Worm (Caenorhabditis elegans) whole organism, young adult: ENCODE measurements around the gene Y105C5B.18.
A peak's percentile ranks its signal among the peaks of the same experiment; 100 is the strongest.

Experiments used
- K11D2.4 ChIP-seq: fragments of 200-800 bp; sonication (Bioruptor generic); IDR thresholded peaks from 2 replicates; pipeline ENCODE4 v1.3.6; 2022; ENCODE audit warnings: missing genetic modification reagents, missing genetic modification characterization, missing compliant biosample characterization
- Y67H2A.10 ChIP-seq: fragments of 200-800 bp; sonication (Bioruptor generic); conservative IDR thresholded peaks from 2 replicates; pipeline ENCODE4 v1.3.6; 2022; ENCODE audit warnings: missing genetic modification reagents, missing genetic modification characterization, missing compliant biosample characterization
- Y95B8A.8 ChIP-seq: fragments of 200-800 bp; sonication (Bioruptor generic); IDR thresholded peaks from 2 replicates; pipeline ENCODE4 v1.3.6; 2022; ENCODE audit warnings: missing genetic modification reagents, missing genetic modification characterization, missing compliant biosample characterization
- cebp-2 ChIP-seq: fragments of 200-800 bp; sonication (Bioruptor generic); IDR thresholded peaks from 2 replicates; pipeline ENCODE4 v1.3.6; 2022; ENCODE audit warnings: missing genetic modification characterization, missing compliant biosample characterization
- ceh-100 ChIP-seq: fragments of 200-800 bp; sonication (Bioruptor generic); IDR thresholded peaks from 2 replicates; pipeline ENCODE4 v1.3.6; 2022; ENCODE audit warnings: missing genetic modification reagents, missing genetic modification characterization, missing compliant biosample characterization
- ceh-27 ChIP-seq: fragments of 200-800 bp; sonication (Bioruptor generic); optimal IDR thresholded peaks from 2 replicates; lab custom pipeline; 2018; ENCODE audit warnings: mild to moderate bottlenecking, missing genetic modification characterization, moderate library complexity, missing compliant biosample characterization
- ceh-40 ChIP-seq: fragments of 200-800 bp; sonication (Bioruptor generic); IDR thresholded peaks from 2 replicates; pipeline ENCODE4 v1.3.6; 2022; ENCODE audit warnings: missing genetic modification characterization, missing compliant biosample characterization
- ceh-79 ChIP-seq: sonication (generic microtip); optimal IDR thresholded peaks from 2 replicates; lab custom pipeline; 2017; ENCODE audit warnings: mild to moderate bottlenecking, missing genetic modification characterization, missing compliant biosample characterization
- chd-7 ChIP-seq: sonication (generic microtip); optimal IDR thresholded peaks from 2 replicates; lab custom pipeline; 2016; ENCODE audit warnings: mild to moderate bottlenecking, missing genetic modification characterization, moderate library complexity, missing compliant biosample characterization
- die-1 ChIP-seq: sonication (generic microtip); optimal IDR thresholded peaks from 2 replicates; lab custom pipeline; 2016; ENCODE audit warnings: missing genotype, mild to moderate bottlenecking, missing genetic modification characterization, missing compliant biosample characterization
- dpl-1 ChIP-seq: fragments of 150-350 bp; optimal IDR thresholded peaks from 2 replicates; lab custom pipeline; 2014; ENCODE audit warnings: missing biosample characterization, missing genetic modification reagents, missing genetic modification characterization
- egl-44 ChIP-seq: fragments of 200-800 bp; sonication (Bioruptor generic); IDR thresholded peaks from 2 replicates; pipeline ENCODE4 v1.3.6; 2022; ENCODE audit warnings: missing genetic modification reagents, missing genetic modification characterization, missing compliant biosample characterization
- ekl-4 ChIP-seq: fragments of 200-800 bp; sonication (Bioruptor generic); IDR thresholded peaks from 2 replicates; pipeline ENCODE4 v1.3.6; 2022; ENCODE audit warnings: missing genetic modification reagents, missing genetic modification characterization, missing compliant biosample characterization
- fkh-3 ChIP-seq: sonication (generic microtip); optimal IDR thresholded peaks from 2 replicates; lab custom pipeline; 2016; ENCODE audit warnings: mild to moderate bottlenecking, missing genetic modification characterization, missing compliant biosample characterization
- hlh-26 ChIP-seq: fragments of 200-800 bp; sonication (Bioruptor generic); conservative IDR thresholded peaks from 2 replicates; pipeline ENCODE4 v1.3.6; 2022; ENCODE audit warnings: missing genetic modification reagents, missing genetic modification characterization, missing compliant biosample characterization
- hmg-1.2 ChIP-seq: fragments of 200-800 bp; sonication (Bioruptor generic); IDR thresholded peaks from 2 replicates; pipeline ENCODE4 v1.3.6; 2022; ENCODE audit warnings: missing genetic modification reagents, missing genetic modification characterization, missing compliant biosample characterization
- lag-1 ChIP-seq: fragments of 200-800 bp; sonication (Bioruptor generic); IDR thresholded peaks from 2 replicates; pipeline ENCODE4 v1.3.6; 2022; ENCODE audit warnings: missing genetic modification reagents, missing genetic modification characterization, missing compliant biosample characterization
- let-607 ChIP-seq, 2 experiments: fragments of 200-800 bp in 1 of 2; sonication (Bioruptor generic) in 1 of 2; sonication (generic microtip) in 1 of 2; optimal IDR thresholded peaks; 2 replicates each; lab custom pipeline; 2016 to 2018; ENCODE audit warnings: mild to moderate bottlenecking in 2 of 2, missing compliant biosample characterization in 2 of 2, missing genetic modification characterization in 2 of 2, moderate library complexity in 2 of 2, missing genotype in 1 of 2
- lsl-1 ChIP-seq: fragments of 200-800 bp; sonication (Bioruptor generic); optimal IDR thresholded peaks from 2 replicates; lab custom pipeline; 2018; ENCODE audit warnings: mild to moderate bottlenecking, missing genetic modification characterization, moderate library complexity, missing compliant biosample characterization
- lsy-27 ChIP-seq: sonication (generic microtip); optimal IDR thresholded peaks from 2 replicates; lab custom pipeline; 2017; ENCODE audit warnings: missing genetic modification characterization, mild to moderate bottlenecking, missing compliant biosample characterization, antibody characterized with exemption, missing genotype, borderline replicate concordance; ENCODE audit not compliant: insufficient read depth
- madf-6 ChIP-seq: fragments of 200-800 bp; sonication (Bioruptor generic); IDR thresholded peaks from 2 replicates; pipeline ENCODE4 v1.3.6; 2022; ENCODE audit warnings: missing genetic modification reagents, missing genetic modification characterization, missing compliant biosample characterization
- madf-8 ChIP-seq: fragments of 200-800 bp; sonication (Bioruptor generic); conservative IDR thresholded peaks from 2 replicates; pipeline ENCODE4 v1.3.6; 2022; ENCODE audit warnings: missing genetic modification reagents, missing genetic modification characterization, missing compliant biosample characterization
- mcd-1 ChIP-seq: fragments of 200-800 bp; sonication (Bioruptor generic); IDR thresholded peaks from 2 replicates; pipeline ENCODE4 v1.3.6; 2022; ENCODE audit warnings: missing genetic modification reagents, missing genetic modification characterization, missing compliant biosample characterization
- nfyb-1 ChIP-seq: fragments of 200-800 bp; sonication (Bioruptor generic); IDR thresholded peaks from 2 replicates; pipeline ENCODE4 v1.3.6; 2022; ENCODE audit warnings: missing genetic modification reagents, missing genetic modification characterization, missing compliant biosample characterization
- nhr-80 ChIP-seq: sonication (generic microtip); optimal IDR thresholded peaks from 2 replicates; lab custom pipeline; 2016; ENCODE audit warnings: missing genetic modification characterization, missing compliant biosample characterization
- nhr-90 ChIP-seq: sonication (generic microtip); optimal IDR thresholded peaks from 2 replicates; lab custom pipeline; 2016; ENCODE audit warnings: missing genotype, mild to moderate bottlenecking, missing genetic modification characterization, missing compliant biosample characterization
- rec-8 ChIP-seq, 2 experiments: sonication (generic microtip); optimal IDR thresholded peaks; 2 replicates each; lab custom pipeline; 2016; ENCODE audit warnings: mild to moderate bottlenecking in 2 of 2, missing genetic modification characterization in 2 of 2, missing genetic modification reagents in 2 of 2, missing genotype in 2 of 2, missing biosample characterization in 1 of 2, missing compliant biosample characterization in 1 of 2, moderate library complexity in 1 of 2
- repo-1 ChIP-seq: sonication (generic microtip); optimal IDR thresholded peaks from 2 replicates; lab custom pipeline; 2017; ENCODE audit warnings: mild to moderate bottlenecking, missing genetic modification characterization, missing compliant biosample characterization
- snpc-4 ChIP-seq, 5 experiments: fragments of 150-350 bp in 1 of 5; sonication (generic microtip) in 4 of 5; optimal IDR thresholded peaks; 2 replicates each; lab custom pipeline; 2014 to 2018; ENCODE audit warnings: missing genetic modification characterization in 5 of 5, missing biosample characterization in 3 of 5, antibody characterized with exemption in 2 of 5, mild to moderate bottlenecking in 2 of 5, missing compliant biosample characterization in 2 of 5, missing genotype in 2 of 5, moderate library complexity in 2 of 5, missing genetic modification reagents in 1 of 5
- tbp1 ChIP-seq: fragments of 200-800 bp; sonication (Bioruptor generic); optimal IDR thresholded peaks from 2 replicates; lab custom pipeline; 2018; ENCODE audit warnings: mild to moderate bottlenecking, missing genetic modification characterization, missing compliant biosample characterization
- zfh-2 ChIP-seq: fragments of 200-800 bp; sonication (Bioruptor generic); conservative IDR thresholded peaks from 2 replicates; pipeline ENCODE4 v1.3.6; 2022; ENCODE audit warnings: missing genetic modification reagents, missing genetic modification characterization, missing compliant biosample characterization
- zim-3 ChIP-seq: sonication (generic microtip); optimal IDR thresholded peaks from 2 replicates; lab custom pipeline; 2017; ENCODE audit warnings: mild to moderate bottlenecking, missing genetic modification characterization, moderate library complexity, missing compliant biosample characterization
- ztf-18 ChIP-seq: sonication (generic microtip); optimal IDR thresholded peaks from 2 replicates; lab custom pipeline; 2016; ENCODE audit warnings: missing genotype, mild to moderate bottlenecking, missing genetic modification characterization, missing compliant biosample characterization
- ztf-25 ChIP-seq: fragments of 200-800 bp; sonication (Bioruptor generic); IDR thresholded peaks from 2 replicates; pipeline ENCODE4 v1.3.6; 2022; ENCODE audit warnings: missing genetic modification reagents, missing genetic modification characterization, missing compliant biosample characterization
- ztf-26 ChIP-seq: sonication (generic microtip); optimal IDR thresholded peaks from 2 replicates; lab custom pipeline; 2017; ENCODE audit warnings: missing genetic modification characterization, missing compliant biosample characterization
- ztf-28 ChIP-seq: fragments of 200-800 bp; sonication (Bioruptor generic); IDR thresholded peaks from 2 replicates; pipeline ENCODE4 v1.3.6; 2022; ENCODE audit warnings: missing genetic modification reagents, missing genetic modification characterization, missing compliant biosample characterization
- ztf-6 ChIP-seq: fragments of 200-800 bp; sonication (Bioruptor generic); IDR thresholded peaks from 2 replicates; pipeline ENCODE4 v1.3.6; 2022; ENCODE audit warnings: missing genetic modification reagents, missing genetic modification characterization, missing compliant biosample characterization

The Y105C5B.18 gene

ce11 chrIV:15964307-15964706, at the start of gene Y105C5B.18:
TSS of gene Y105C5B.18 (plus strand) at chrIV:15964607.
- TF ChIP-seq ztf-25 (GFP tag; lab: Robert Waterston, UW): no peak
- no peak for TF ChIP-seq Y95B8A.8 (GFP tag; lab: Robert Waterston, UW)
- no peak for TF ChIP-seq ceh-27
- no peak for TF ChIP-seq lsl-1 (GFP tag; lab: Kevin White, UChicago)
- no peak for TF ChIP-seq ekl-4 (GFP tag; lab: Robert Waterston, UW)
- no peak for TF ChIP-seq K11D2.4 (GFP tag; lab: Robert Waterston, UW)
- TF ChIP-seq fkh-3 (tag; lab: Kevin White, UChicago): no peak
- no peak for TF ChIP-seq lag-1
- TF ChIP-seq hlh-26 (GFP tag; lab: Robert Waterston, UW): no peak

DNA sequence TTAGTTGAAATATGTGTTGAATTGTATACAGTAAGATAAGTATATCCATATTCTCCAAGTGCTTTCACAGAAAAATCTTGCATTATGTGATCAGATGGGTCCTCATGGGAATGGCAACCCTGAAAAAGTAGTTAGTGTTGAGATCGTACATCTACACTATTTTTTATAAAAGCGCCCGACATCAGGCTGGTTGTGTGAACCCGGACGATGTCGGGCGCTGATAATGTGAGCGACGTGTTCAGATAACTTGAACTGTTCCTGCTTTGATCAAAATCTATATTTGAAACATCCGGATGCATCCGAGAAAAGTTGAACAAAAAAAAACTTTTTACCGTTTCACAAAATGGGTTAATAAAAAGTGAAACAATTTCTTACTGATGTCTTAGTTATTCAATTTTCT, 49.3 kb upstream of the Y105C5B.18 start:
- TF ChIP-seq dpl-1 (GFP tag; lab: Kevin White, UChicago): no peak
- no peak for TF ChIP-seq cebp-2 (GFP tag; lab: Robert Waterston, UW)
- no peak for TF ChIP-seq snpc-4 (GFP tag; optimal IDR thresholded peaks at IDR 0.05; lab: Kevin White, UChicago)
- peak in 2 of 4 experiments; percentile 73 to 85 for TF ChIP-seq snpc-4 (tag; optimal IDR thresholded peaks at IDR 0.05; lab: Kevin White, UChicago)

- TF ChIP-seq ceh-79 (tag; lab: Kevin White, UChicago): no peak
- TF ChIP-seq ceh-100 (GFP tag; lab: Robert Waterston, UW): no peak
- TF ChIP-seq mcd-1 (GFP tag; lab: Robert Waterston, UW): no peak
Measured at ce11 chrIV:15923000-15923399, 41.4 kb upstream of the Y105C5B.18 start.

ce11 chrIV:15926746-15927145, 37.7 kb upstream of the Y105C5B.18 start, which contains the start of gene Y105C5B.8:
TSS of gene Y105C5B.8 (minus strand) at chrIV:15926846.
- no peak for TF ChIP-seq ceh-27
- TF ChIP-seq nfyb-1 (GFP tag; lab: Robert Waterston, UW): no peak
- no peak for TF ChIP-seq die-1 (tag; lab: Kevin White, UChicago)
- TF ChIP-seq rec-8 (tag; optimal IDR thresholded peaks at IDR 0.05; lab: Kevin White, UChicago): no peak
- TF ChIP-seq zfh-2 (GFP tag; lab: Robert Waterston, UW): no peak

DNA sequence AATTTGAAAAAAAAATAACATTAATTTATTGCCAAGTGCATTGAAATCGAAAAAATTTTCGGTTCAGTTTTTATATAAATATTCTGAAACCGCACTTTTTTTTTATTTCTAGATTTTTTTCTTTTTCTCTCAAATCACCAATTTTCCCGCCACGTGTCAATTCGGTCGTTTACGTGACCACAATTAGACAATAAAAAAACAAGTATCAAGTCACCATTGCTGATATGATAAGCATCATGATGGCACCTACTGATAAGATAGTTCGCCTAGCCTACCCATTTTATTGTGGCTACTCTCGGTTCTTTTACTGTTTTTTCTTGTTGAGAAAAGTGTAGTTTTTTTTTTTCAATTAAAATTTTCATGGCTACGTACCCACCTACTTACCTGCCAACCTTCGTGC, 34.6 kb upstream of the Y105C5B.18 start:
- TF ChIP-seq tbp1 (GFP tag; lab: Kevin White, UChicago) (peak; percentile 38), let-607 (tag; optimal IDR thresholded peaks at IDR 0.05; lab: Kevin White, UChicago) (peak; percentile 67 to 84), nhr-90 (tag; lab: Kevin White, UChicago) (no peak), repo-1 (tag; lab: Kevin White, UChicago) (no peak), egl-44 (GFP tag; lab: Robert Waterston, UW) (no peak), ztf-18 (tag; lab: Kevin White, UChicago) (no peak), madf-6 (no peak), ztf-26 (tag; lab: Kevin White, UChicago) (peak; percentile 8), Y67H2A.10 (no peak), nhr-80 (tag; lab: Kevin White, UChicago) (peak; percentile 68), Y95B8A.8 (GFP tag; lab: Robert Waterston, UW) (no peak), snpc-4 (GFP tag; optimal IDR thresholded peaks at IDR 0.05; lab: Kevin White, UChicago) (no peak), snpc-4 (tag; optimal IDR thresholded peaks at IDR 0.05; lab: Kevin White, UChicago) (peak in 2 of 4 experiments; percentile 19 to 32), madf-8 (GFP tag; lab: Robert Waterston, UW) (no peak), lsy-27 (tag; lab: Kevin White, UChicago) (no peak), zim-3 (tag; lab: Kevin White, UChicago) (no peak), ceh-40 (no peak), chd-7 (no peak), ztf-28 (no peak), ztf-6 (no peak), hmg-1.2 (GFP tag; lab: Robert Waterston, UW) (no peak)
